Fruit fly (Drosophila melanogaster) whole organism, prepupa: ENCODE measurements around the gene msd5.

Experiments
- CG1621 ChIP-seq: fragments of 200-800 bp; sonication (Bioruptor generic); optimal IDR thresholded peaks from 3 replicates; lab custom pipeline; 2018; ENCODE audit warnings: missing biosample characterization, mild to moderate bottlenecking, missing genetic modification characterization
- CG3919 ChIP-seq: fragments of 200-800 bp; sonication (Bioruptor generic); optimal IDR thresholded peaks from 3 replicates; lab custom pipeline; 2016; ENCODE audit warnings: missing biosample characterization, missing genetic modification characterization
- CG6792 ChIP-seq: fragments of 200-800 bp; sonication (Bioruptor generic); optimal IDR thresholded peaks from 3 replicates; lab custom pipeline; 2016; ENCODE audit warnings: missing biosample characterization, missing genetic modification characterization
- CG8632 ChIP-seq: fragments of 200-800 bp; sonication (Bioruptor generic); optimal IDR thresholded peaks from 3 replicates; lab custom pipeline; 2016; ENCODE audit warnings: missing biosample characterization, missing genetic modification characterization
- Hr39 ChIP-seq: fragments of 200-800 bp; sonication (Bioruptor generic); optimal IDR thresholded peaks from 2 replicates; lab custom pipeline; 2016; ENCODE audit warnings: missing biosample characterization, missing genetic modification characterization
- Smox ChIP-seq: fragments of 200-800 bp; sonication (Bioruptor generic); optimal IDR thresholded peaks from 3 replicates; lab custom pipeline; 2016; ENCODE audit warnings: missing biosample characterization, missing genetic modification characterization
- Sox14 ChIP-seq: fragments of 200-800 bp; sonication (Bioruptor generic); optimal IDR thresholded peaks from 3 replicates; lab custom pipeline; 2016; ENCODE audit warnings: missing biosample characterization, missing genetic modification characterization
- Sox15 ChIP-seq: fragments of 200-800 bp; sonication (Bioruptor generic); optimal IDR thresholded peaks from 3 replicates; lab custom pipeline; 2016; ENCODE audit warnings: missing biosample characterization, missing genetic modification characterization
- dac ChIP-seq: fragments of 200-800 bp; sonication (Bioruptor generic); optimal IDR thresholded peaks from 2 replicates; lab custom pipeline; 2017; ENCODE audit warnings: missing biosample characterization, mild to moderate bottlenecking, missing genetic modification characterization
- svp ChIP-seq: fragments of 200-800 bp; sonication (Bioruptor generic); peaks from one replicate; lab custom pipeline; 2016; ENCODE audit warnings: missing biosample characterization, missing genetic modification characterization

- TF ChIP-seq CG3919 (GFP tag; lab: Kevin White, UChicago): no peak
- no peak for TF ChIP-seq CG8632 (GFP tag; lab: Kevin White, UChicago)
- TF ChIP-seq dac (GFP tag; lab: Kevin White, UChicago): no peak
- no peak for TF ChIP-seq CG6792 (GFP tag; lab: Kevin White, UChicago)
- TF ChIP-seq svp (GFP tag; lab: Kevin White, UChicago): no peak
- no peak for TF ChIP-seq Sox14 (GFP tag; lab: Kevin White, UChicago)
- no peak for TF ChIP-seq Smox (GFP tag; lab: Kevin White, UChicago)
- TF ChIP-seq Hr39 (GFP tag; lab: Kevin White, UChicago): no peak
- no peak for TF ChIP-seq Sox15 (GFP tag; lab: Kevin White, UChicago)
- no peak for TF ChIP-seq CG1621 (tag; lab: Kevin White, UChicago)
Measured at dm6 chr3L:1350924-1351215, 17.9 kb upstream of the msd5 start, which contains the start of gene CG9166.
